Fruit fly (Drosophila melanogaster) whole organism, prepupa: ENCODE measurements around the gene Takl2.

Experiments
- CG10631 ChIP-seq: fragments of 200-800 bp; sonication (Bioruptor generic); optimal IDR thresholded peaks from 2 replicates; lab custom pipeline; 2016; ENCODE audit warnings: missing biosample characterization, missing genetic modification characterization
- CG10669 ChIP-seq: fragments of 200-800 bp; sonication (Bioruptor generic); optimal IDR thresholded peaks from 3 replicates; lab custom pipeline; 2018; ENCODE audit warnings: missing biosample characterization, mild to moderate bottlenecking, missing genetic modification characterization, moderate library complexity
- CG11902 ChIP-seq: fragments of 200-800 bp; sonication (Bioruptor generic); optimal IDR thresholded peaks from 3 replicates; lab custom pipeline; 2016; ENCODE audit warnings: missing biosample characterization, missing genetic modification characterization
- CG15336 ChIP-seq: fragments of 200-800 bp; sonication (Bioruptor generic); IDR thresholded peaks from 2 replicates; pipeline ENCODE4 v1.3.6; 2022; ENCODE audit warnings: missing biosample characterization, missing genetic modification characterization
- CG1621 ChIP-seq: fragments of 200-800 bp; sonication (Bioruptor generic); optimal IDR thresholded peaks from 3 replicates; lab custom pipeline; 2018; ENCODE audit warnings: missing biosample characterization, mild to moderate bottlenecking, missing genetic modification characterization
- CG16779 ChIP-seq: fragments of 200-800 bp; sonication (Bioruptor generic); optimal IDR thresholded peaks from 3 replicates; lab custom pipeline; 2017; ENCODE audit warnings: missing biosample characterization, mild to moderate bottlenecking, missing genetic modification characterization
- CG3032 ChIP-seq: fragments of 200-800 bp; optimal IDR thresholded peaks from 2 replicates; lab custom pipeline; 2019; ENCODE audit warnings: missing biosample characterization, mild to moderate bottlenecking, missing genetic modification characterization, moderate library complexity
- CG32006 ChIP-seq: fragments of 200-800 bp; sonication (Bioruptor generic); optimal IDR thresholded peaks from 3 replicates; lab custom pipeline; 2017; ENCODE audit warnings: missing biosample characterization, mild to moderate bottlenecking, missing genetic modification characterization
- CG3919 ChIP-seq: fragments of 200-800 bp; sonication (Bioruptor generic); optimal IDR thresholded peaks from 3 replicates; lab custom pipeline; 2016; ENCODE audit warnings: missing biosample characterization, missing genetic modification characterization
- CG4318 ChIP-seq: fragments of 200-800 bp; sonication (Bioruptor generic); optimal IDR thresholded peaks from 3 replicates; lab custom pipeline; 2017; ENCODE audit warnings: missing biosample characterization, mild to moderate bottlenecking, missing genetic modification characterization
- CG6163 ChIP-seq: fragments of 200-800 bp; sonication (Bioruptor generic); IDR thresholded peaks from 3 replicates; pipeline ENCODE4 v1.3.6; 2022; ENCODE audit warnings: missing biosample characterization, missing genetic modification characterization
- CG6276 ChIP-seq: fragments of 200-800 bp; sonication (Bioruptor generic); optimal IDR thresholded peaks from 2 replicates; lab custom pipeline; 2017; ENCODE audit warnings: missing biosample characterization, mild to moderate bottlenecking, missing genetic modification characterization
- CG6792 ChIP-seq: fragments of 200-800 bp; sonication (Bioruptor generic); optimal IDR thresholded peaks from 3 replicates; lab custom pipeline; 2016; ENCODE audit warnings: missing biosample characterization, missing genetic modification characterization
- CG6808 ChIP-seq: fragments of 200-800 bp; sonication (Bioruptor generic); optimal IDR thresholded peaks from 3 replicates; lab custom pipeline; 2017; ENCODE audit warnings: missing biosample characterization, missing genetic modification characterization, mild to moderate bottlenecking, moderate library complexity, missing genetic modification reagents
- CG6854 ChIP-seq: fragments of 200-800 bp; sonication (Bioruptor generic); optimal IDR thresholded peaks from 2 replicates; lab custom pipeline; 2017; ENCODE audit warnings: missing biosample characterization, mild to moderate bottlenecking, missing genetic modification characterization
- CG7368 ChIP-seq: fragments of 200-800 bp; sonication (Bioruptor generic); optimal IDR thresholded peaks from 3 replicates; lab custom pipeline; 2016; ENCODE audit warnings: missing biosample characterization, missing genetic modification characterization
- CG8119 ChIP-seq: fragments of 200-800 bp; sonication (Bioruptor generic); IDR thresholded peaks from 3 replicates; pipeline ENCODE4 v1.3.6; 2022; ENCODE audit warnings: missing biosample characterization, missing genetic modification characterization
- CG8319 ChIP-seq: fragments of 200-800 bp; sonication (Bioruptor generic); optimal IDR thresholded peaks from 3 replicates; lab custom pipeline; 2016; ENCODE audit warnings: missing biosample characterization, missing genetic modification characterization
- CG8632 ChIP-seq: fragments of 200-800 bp; sonication (Bioruptor generic); optimal IDR thresholded peaks from 3 replicates; lab custom pipeline; 2016; ENCODE audit warnings: missing biosample characterization, missing genetic modification characterization
- Eip75B ChIP-seq: fragments of 200-800 bp; sonication (Bioruptor generic); optimal IDR thresholded peaks from 3 replicates; lab custom pipeline; 2016; ENCODE audit warnings: missing biosample characterization, missing genetic modification characterization
- Eip78C ChIP-seq: fragments of 200-800 bp; sonication (Bioruptor generic); peaks from one replicate; lab custom pipeline; 2016; ENCODE audit warnings: missing biosample characterization, missing genetic modification characterization
- Ets21C ChIP-seq: fragments of 200-800 bp; sonication (Bioruptor generic); optimal IDR thresholded peaks from 3 replicates; lab custom pipeline; 2016; ENCODE audit warnings: missing biosample characterization, missing genetic modification characterization
- Ets96B ChIP-seq: fragments of 200-800 bp; optimal IDR thresholded peaks from 2 replicates; lab custom pipeline; 2019; ENCODE audit warnings: missing biosample characterization, mild to moderate bottlenecking, missing genetic modification characterization, moderate library complexity
- Gug ChIP-seq: fragments of 200-800 bp; sonication (Bioruptor generic); IDR thresholded peaks from 2 replicates; pipeline ENCODE4 v1.3.6; 2022; ENCODE audit warnings: missing biosample characterization, missing genetic modification characterization
- Hr38 ChIP-seq: sonication (Bioruptor generic); optimal IDR thresholded peaks from 2 replicates; lab custom pipeline; 2016; ENCODE audit warnings: missing biosample characterization, missing genetic modification characterization
- Hr39 ChIP-seq: fragments of 200-800 bp; sonication (Bioruptor generic); optimal IDR thresholded peaks from 2 replicates; lab custom pipeline; 2016; ENCODE audit warnings: missing biosample characterization, missing genetic modification characterization
- Hr4 ChIP-seq: fragments of 200-800 bp; sonication (Bioruptor generic); optimal IDR thresholded peaks from 3 replicates; lab custom pipeline; 2016; ENCODE audit warnings: missing biosample characterization, missing genetic modification characterization
- Lpt ChIP-seq: fragments of 200-800 bp; sonication (Bioruptor generic); optimal IDR thresholded peaks from 3 replicates; lab custom pipeline; 2016; ENCODE audit warnings: missing biosample characterization, missing genetic modification characterization
- Met ChIP-seq: fragments of 200-800 bp; sonication (Bioruptor generic); optimal IDR thresholded peaks from 3 replicates; lab custom pipeline; 2016; ENCODE audit warnings: missing biosample characterization, missing genetic modification characterization
- OdsH ChIP-seq: fragments of 200-800 bp; sonication (Bioruptor generic); optimal IDR thresholded peaks from 3 replicates; lab custom pipeline; 2016; ENCODE audit warnings: missing biosample characterization, missing genetic modification characterization
- Smox ChIP-seq: fragments of 200-800 bp; sonication (Bioruptor generic); optimal IDR thresholded peaks from 3 replicates; lab custom pipeline; 2016; ENCODE audit warnings: missing biosample characterization, missing genetic modification characterization
- Sox102F ChIP-seq: fragments of 200-800 bp; sonication (Bioruptor generic); optimal IDR thresholded peaks from 2 replicates; lab custom pipeline; 2016; ENCODE audit warnings: missing biosample characterization, mild to moderate bottlenecking, missing genetic modification characterization
- Sox14 ChIP-seq: fragments of 200-800 bp; sonication (Bioruptor generic); optimal IDR thresholded peaks from 3 replicates; lab custom pipeline; 2016; ENCODE audit warnings: missing biosample characterization, missing genetic modification characterization
- Sox15 ChIP-seq: fragments of 200-800 bp; sonication (Bioruptor generic); optimal IDR thresholded peaks from 3 replicates; lab custom pipeline; 2016; ENCODE audit warnings: missing biosample characterization, missing genetic modification characterization
- achi ChIP-seq: fragments of 200-800 bp; sonication (Bioruptor generic); optimal IDR thresholded peaks from 3 replicates; lab custom pipeline; 2016; ENCODE audit warnings: missing biosample characterization, missing genetic modification characterization
- cyc ChIP-seq: fragments of 200-800 bp; sonication (Bioruptor generic); optimal IDR thresholded peaks from 3 replicates; lab custom pipeline; 2016; ENCODE audit warnings: missing biosample characterization, missing genetic modification characterization
- dac ChIP-seq: fragments of 200-800 bp; sonication (Bioruptor generic); optimal IDR thresholded peaks from 2 replicates; lab custom pipeline; 2017; ENCODE audit warnings: missing biosample characterization, mild to moderate bottlenecking, missing genetic modification characterization
- dsx ChIP-seq: fragments of 200-800 bp; optimal IDR thresholded peaks from 3 replicates; lab custom pipeline; 2019; ENCODE audit warnings: missing biosample characterization, mild to moderate bottlenecking, missing genetic modification characterization, moderate library complexity; ENCODE audit not compliant: poor library complexity, severe bottlenecking
- eg ChIP-seq: fragments of 200-800 bp; sonication (Bioruptor generic); IDR thresholded peaks from 3 replicates; pipeline ENCODE4 v1.3.6; 2022; ENCODE audit warnings: missing biosample characterization, missing genetic modification characterization
- esn ChIP-seq: fragments of 200-800 bp; sonication (Bioruptor generic); optimal IDR thresholded peaks from 2 replicates; lab custom pipeline; 2016; ENCODE audit warnings: missing biosample characterization, mild to moderate bottlenecking, missing genetic modification characterization, moderate library complexity
- fd59A ChIP-seq: fragments of 200-800 bp; sonication (Bioruptor generic); optimal IDR thresholded peaks from 2 replicates; lab custom pipeline; 2017; ENCODE audit warnings: missing biosample characterization, mild to moderate bottlenecking, missing genetic modification characterization, missing genetic modification reagents
- fkh ChIP-seq: fragments of 200-800 bp; sonication (Bioruptor generic); optimal IDR thresholded peaks from 3 replicates; lab custom pipeline; 2017; ENCODE audit warnings: missing biosample characterization, mild to moderate bottlenecking, missing genetic modification characterization, moderate library complexity
- net ChIP-seq: fragments of 200-800 bp; sonication (Bioruptor generic); optimal IDR thresholded peaks from 3 replicates; lab custom pipeline; 2016; ENCODE audit warnings: missing biosample characterization, missing genetic modification characterization
- pdm3 ChIP-seq: fragments of 200-800 bp; sonication (Bioruptor generic); optimal IDR thresholded peaks from 3 replicates; lab custom pipeline; 2016; ENCODE audit warnings: missing biosample characterization, missing genetic modification characterization
- salr ChIP-seq, 2 experiments: fragments of 200-800 bp; sonication (Bioruptor generic); optimal IDR thresholded peaks; 3 replicates each; lab custom pipeline; 2016 to 2018; ENCODE audit warnings: missing biosample characterization in 2 of 2, missing genetic modification characterization in 2 of 2, mild to moderate bottlenecking in 1 of 2
- spab ChIP-seq: fragments of 200-800 bp; sonication (Bioruptor generic); optimal IDR thresholded peaks from 2 replicates; lab custom pipeline; 2017; ENCODE audit warnings: missing biosample characterization, mild to moderate bottlenecking, missing genetic modification characterization, missing genetic modification reagents
- ss ChIP-seq, 2 experiments: fragments of 200-800 bp; sonication (Bioruptor generic); optimal IDR thresholded peaks; 2 replicates in 1 of 2; 3 replicates in 1 of 2; lab custom pipeline; 2017 to 2018; ENCODE audit warnings: mild to moderate bottlenecking in 2 of 2, missing biosample characterization in 2 of 2, missing genetic modification characterization in 2 of 2, moderate library complexity in 1 of 2
- vri ChIP-seq: fragments of 200-800 bp; sonication (Bioruptor generic); optimal IDR thresholded peaks from 3 replicates; lab custom pipeline; 2016; ENCODE audit warnings: missing biosample characterization, mild to moderate bottlenecking, missing genetic modification characterization

Gene Takl2

DNA sequence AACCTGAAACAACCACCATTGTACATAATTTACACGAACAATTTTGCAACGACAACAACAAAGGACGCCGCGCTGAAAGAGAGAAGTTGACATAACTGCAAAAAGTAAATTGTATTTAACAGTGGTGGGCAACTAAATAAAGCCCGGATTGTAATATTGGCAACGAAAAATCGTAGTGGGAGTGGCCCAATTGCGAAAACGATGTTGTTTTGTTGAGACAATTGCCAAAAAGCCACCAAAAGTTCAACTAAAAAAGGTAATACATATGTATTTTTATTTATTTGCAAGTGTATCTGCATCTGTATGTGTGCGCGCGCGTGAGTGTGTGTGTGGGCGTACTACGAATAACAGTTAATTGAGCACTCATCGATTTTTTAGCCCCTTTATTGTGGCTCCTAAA is 17.5 kb upstream of the Takl2 start (continued):
- peak; percentile 29 for TF ChIP-seq Hr39 (GFP tag; lab: Kevin White, UChicago)
- peak; percentile 45 for TF ChIP-seq OdsH (GFP tag; lab: Kevin White, UChicago)
- TF ChIP-seq dac (GFP tag; lab: Kevin White, UChicago): peak; percentile 16
- TF ChIP-seq Gug (GFP tag; lab: Robert Waterston, UW): peak; percentile 47; the same call in 1 of the 2 replicates
- TF ChIP-seq Eip78C (GFP tag; lab: Kevin White, UChicago): peak; percentile 73
- peak; percentile 53; the same call in 2 of the 3 replicates for TF ChIP-seq CG8119 (GFP tag; lab: Robert Waterston, UW)
- TF ChIP-seq Hr38 (GFP tag; lab: Kevin White, UChicago): no peak
- no peak for TF ChIP-seq esn (GFP tag; lab: Kevin White, UChicago)
- TF ChIP-seq pdm3 (GFP tag; lab: Kevin White, UChicago): peak; percentile 55
- TF ChIP-seq Met (GFP tag; lab: Kevin White, UChicago): peak; percentile 36
- TF ChIP-seq salr (GFP tag; optimal IDR thresholded peaks at IDR 0.05; lab: Kevin White, UChicago): no peak
- TF ChIP-seq ss (GFP tag; optimal IDR thresholded peaks at IDR 0.05; lab: Kevin White, UChicago): no peak
- TF ChIP-seq Lpt: no peak
- TF ChIP-seq CG3032 (tag; lab: Kevin White, UChicago): no peak
- peak; percentile 54 for TF ChIP-seq CG32006
- peak; percentile 6 for TF ChIP-seq CG8319
- TF ChIP-seq CG3919: no peak
- peak; percentile 15 for TF ChIP-seq Ets21C (GFP tag; lab: Kevin White, UChicago)
- TF ChIP-seq CG1621: no peak
- TF ChIP-seq CG6792: peak; percentile 29
- peak; percentile 20 for TF ChIP-seq cyc (GFP tag; lab: Kevin White, UChicago)
- peak; percentile 39 for TF ChIP-seq vri (GFP tag; lab: Kevin White, UChicago)
- TF ChIP-seq CG10669 (GFP tag; lab: Kevin White, UChicago): peak; percentile 27
- no peak for TF ChIP-seq CG6276 (GFP tag; lab: Kevin White, UChicago)
- TF ChIP-seq achi (GFP tag; lab: Kevin White, UChicago): peak; percentile 15
- TF ChIP-seq CG4318: no peak
- TF ChIP-seq net: no peak
- peak; percentile 6 for TF ChIP-seq Smox (GFP tag; lab: Kevin White, UChicago)
- no peak for TF ChIP-seq CG6854 (GFP tag; lab: Kevin White, UChicago)
- TF ChIP-seq CG10631 (GFP tag; lab: Kevin White, UChicago): no peak

DNA sequence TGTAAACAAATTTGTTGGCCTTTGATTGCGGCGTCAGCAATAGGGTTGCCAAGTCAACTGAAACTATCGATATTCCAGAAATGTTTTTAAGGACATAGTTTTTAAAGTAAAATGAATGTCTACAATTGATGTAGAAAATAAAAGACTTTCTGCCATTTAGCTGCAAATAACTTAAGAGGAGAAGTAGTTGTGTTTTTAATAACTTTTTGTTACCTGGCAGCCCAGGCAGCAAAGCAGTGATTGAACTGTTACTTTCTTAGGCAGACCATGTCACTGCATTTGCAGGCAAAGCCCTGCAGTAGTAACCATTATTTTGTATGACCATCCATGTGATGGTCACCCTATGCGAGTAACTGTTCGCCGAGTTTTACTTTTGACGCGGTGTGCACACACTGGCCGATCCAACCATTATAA is 16.9 kb upstream of the Takl2 start, which contains the start of the genes rumi, CG7029 and Usp12-46:
Gene rumi (minus strand): TSS at position 64 of the 414 bp plus-strand sequence.
Gene CG7029 (plus strand): TSS at position 368 of the 414 bp plus-strand sequence.
Gene Usp12-46 (plus strand): TSS at position 368 of the 414 bp plus-strand sequence.
- TF ChIP-seq Ets21C (GFP tag; lab: Kevin White, UChicago) (no peak), CG7368 (no peak), Hr39 (GFP tag; lab: Kevin White, UChicago) (peak; percentile 93), CG10669 (GFP tag; lab: Kevin White, UChicago) (no peak), eg (GFP tag; lab: Robert Waterston, UW) (peak; percentile 87), CG6163 (peak; percentile 91), Ets96B (tag; lab: Kevin White, UChicago) (peak; percentile 56), CG4318 (no peak), Sox15 (peak; percentile 87), CG6808 (peak; percentile 22), dsx (GFP tag; lab: Kevin White, UChicago) (peak; percentile 59), CG11902 (GFP tag; lab: Kevin White, UChicago) (peak; percentile 78), CG16779 (no peak), spab (GFP tag; lab: Kevin White, UChicago) (no peak), dac (GFP tag; lab: Kevin White, UChicago) (no peak), Hr4 (GFP tag; lab: Kevin White, UChicago) (no peak), Eip75B (no peak), CG10631 (GFP tag; lab: Kevin White, UChicago) (no peak), CG32006 (no peak), Eip78C (GFP tag; lab: Kevin White, UChicago) (peak; percentile 92), Sox14 (GFP tag; lab: Kevin White, UChicago) (peak; percentile 87), cyc (GFP tag; lab: Kevin White, UChicago) (peak; percentile 89), CG15336 (peak; percentile 36; the same call in 1 of the 2 replicates), pdm3 (GFP tag; lab: Kevin White, UChicago) (no peak), net (no peak), achi (GFP tag; lab: Kevin White, UChicago) (peak; percentile 77), Gug (GFP tag; lab: Robert Waterston, UW) (peak; percentile 72), CG6792 (no peak), Lpt (peak; percentile 68), CG3032 (tag; lab: Kevin White, UChicago) (peak; percentile 83), Sox102F (GFP tag; lab: Kevin White, UChicago) (no peak), fd59A (GFP tag; lab: Kevin White, UChicago) (peak; percentile 52), fkh (no peak), OdsH (GFP tag; lab: Kevin White, UChicago) (no peak), CG8632 (GFP tag; lab: Kevin White, UChicago) (no peak)
